Fruit fly (Drosophila melanogaster) whole organism, embryonic: Measurements from ENCODE around the gene AIMP2.

Source experiments
- ATbp ChIP-seq: fragments of 200-800 bp; sonication (Bioruptor generic); optimal IDR thresholded peaks from 2 replicates; lab custom pipeline; 2017; ENCODE audit warnings: missing biosample characterization, mild to moderate bottlenecking, missing genetic modification characterization, missing genetic modification reagents
- BEAF-32 ChIP-seq: fragments of 200-800 bp; sonication (Bioruptor generic); optimal IDR thresholded peaks from 3 replicates; lab custom pipeline; 2017; ENCODE audit warnings: missing biosample characterization, missing genetic modification characterization, mild to moderate bottlenecking, moderate library complexity, missing genetic modification reagents
- CG10147 ChIP-seq: fragments of 200-800 bp; sonication (Bioruptor generic); optimal IDR thresholded peaks from 2 replicates; lab custom pipeline; 2019; ENCODE audit warnings: missing biosample characterization, mild to moderate bottlenecking, missing genetic modification characterization, moderate library complexity
- CG14441 ChIP-seq: fragments of 200-800 bp; sonication (Bioruptor generic); IDR thresholded peaks from 2 replicates; pipeline ENCODE4 v1.3.6; 2022; ENCODE audit warnings: missing biosample characterization, missing genetic modification characterization
- CG1529 ChIP-seq: fragments of 200-800 bp; sonication (Bioruptor generic); optimal IDR thresholded peaks from 3 replicates; lab custom pipeline; 2018; ENCODE audit warnings: missing biosample characterization, missing genetic modification characterization
- CG15601 ChIP-seq: fragments of 200-800 bp; sonication (Bioruptor generic); optimal IDR thresholded peaks from 3 replicates; lab custom pipeline; 2019; ENCODE audit warnings: missing biosample characterization, mild to moderate bottlenecking, missing genetic modification characterization, moderate library complexity
- CG16813 ChIP-seq: fragments of 200-800 bp; sonication (Bioruptor generic); IDR thresholded peaks from 3 replicates; pipeline ENCODE4 v1.3.6; 2022; ENCODE audit warnings: missing biosample characterization, missing genetic modification characterization; ENCODE audit not compliant: partially characterized antibody
- CG17612 ChIP-seq: fragments of 200-800 bp; sonication (Bioruptor generic); IDR thresholded peaks from 2 replicates; pipeline ENCODE4 v1.3.6; 2022; ENCODE audit warnings: missing biosample characterization, missing genetic modification characterization
- CG2116 ChIP-seq: fragments of 200-800 bp; sonication (Bioruptor generic); optimal IDR thresholded peaks from 3 replicates; lab custom pipeline; 2018; ENCODE audit warnings: missing biosample characterization, mild to moderate bottlenecking, missing genetic modification characterization
- CG2120 ChIP-seq: fragments of 200-800 bp; sonication (Bioruptor generic); optimal IDR thresholded peaks from 3 replicates; lab custom pipeline; 2016; ENCODE audit warnings: missing biosample characterization, missing genetic modification characterization
- CG31441 ChIP-seq: fragments of 200-800 bp; sonication (Bioruptor generic); IDR thresholded peaks from 2 replicates; pipeline ENCODE4 v1.3.6; 2022; ENCODE audit warnings: missing biosample characterization, missing genetic modification characterization
- CG33213 ChIP-seq: fragments of 200-800 bp; sonication (Bioruptor generic); optimal IDR thresholded peaks from 3 replicates; lab custom pipeline; 2016; ENCODE audit warnings: missing biosample characterization, missing genetic modification characterization
- CG3407 ChIP-seq: fragments of 200-800 bp; sonication (Bioruptor generic); optimal IDR thresholded peaks from 2 replicates; lab custom pipeline; 2018; ENCODE audit warnings: missing biosample characterization, mild to moderate bottlenecking, missing genetic modification characterization
- CG7928 ChIP-seq: fragments of 200-800 bp; sonication (Bioruptor generic); optimal IDR thresholded peaks from 2 replicates; lab custom pipeline; 2017; ENCODE audit warnings: missing biosample characterization, mild to moderate bottlenecking, missing genetic modification characterization
- CG7963 ChIP-seq: fragments of 200-800 bp; sonication (Bioruptor generic); IDR thresholded peaks from 3 replicates; pipeline ENCODE4 v1.3.6; 2022; ENCODE audit warnings: missing biosample characterization, missing genetic modification characterization; ENCODE audit not compliant: partially characterized antibody
- CG8388 ChIP-seq: fragments of 200-800 bp; sonication (Bioruptor generic); optimal IDR thresholded peaks from 2 replicates; lab custom pipeline; 2019; ENCODE audit warnings: missing biosample characterization, mild to moderate bottlenecking, missing genetic modification characterization, moderate library complexity
- CG8944 ChIP-seq: fragments of 200-800 bp; sonication (Bioruptor generic); optimal IDR thresholded peaks from 3 replicates; lab custom pipeline; 2016; ENCODE audit warnings: missing biosample characterization, missing genetic modification characterization
- D ChIP-seq, 2 experiments: fragments of 200-800 bp in 1 of 2; fragments of >200 bp in 1 of 2; sonication (Bioruptor generic) in 1 of 2; optimal IDR thresholded peaks; 2 replicates in 1 of 2; 3 replicates in 1 of 2; lab custom pipeline; 2017; ENCODE audit warnings: mild to moderate bottlenecking in 1 of 2, missing biosample characterization in 1 of 2, missing genetic modification characterization in 1 of 2, missing genetic modification reagents in 1 of 2
- D19A ChIP-seq: fragments of 200-800 bp; optimal IDR thresholded peaks from 3 replicates; lab custom pipeline; 2019; ENCODE audit warnings: missing biosample characterization, mild to moderate bottlenecking, missing genetic modification characterization, moderate library complexity
- Dref ChIP-seq: fragments of 200-800 bp; sonication (Bioruptor generic); IDR thresholded peaks from 2 replicates; pipeline ENCODE4 v1.3.6; 2022; ENCODE audit warnings: missing biosample characterization, missing genetic modification characterization
- Ets65A ChIP-seq: fragments of 200-800 bp; sonication (Bioruptor generic); peaks from one replicate; lab custom pipeline; 2016; ENCODE audit warnings: missing biosample characterization, missing genetic modification characterization
- Jarid2 ChIP-seq: fragments of 200-800 bp; sonication (Bioruptor generic); optimal IDR thresholded peaks from 3 replicates; lab custom pipeline; 2017; ENCODE audit warnings: mild to moderate bottlenecking, missing biosample characterization, missing genetic modification reagents, missing genetic modification characterization
- Ssrp ChIP-seq: fragments of 200-800 bp; sonication (Bioruptor generic); optimal IDR thresholded peaks from 2 replicates; lab custom pipeline; 2018; ENCODE audit warnings: missing biosample characterization, mild to moderate bottlenecking, missing genetic modification characterization, moderate library complexity
- Xrp1 ChIP-seq: fragments of 200-800 bp; sonication (Bioruptor generic); IDR thresholded peaks from 2 replicates; pipeline ENCODE4 v1.3.6; 2022; ENCODE audit warnings: missing biosample characterization, missing genetic modification characterization
- ab ChIP-seq: fragments of 200-800 bp; sonication (Bioruptor generic); optimal IDR thresholded peaks from 2 replicates; lab custom pipeline; 2016; ENCODE audit warnings: missing biosample characterization, missing genetic modification characterization
- abd-A ChIP-seq: fragments of 200-800 bp; sonication (Bioruptor generic); optimal IDR thresholded peaks from 3 replicates; lab custom pipeline; 2019; ENCODE audit warnings: missing biosample characterization, mild to moderate bottlenecking, missing genetic modification characterization, moderate library complexity
- ap ChIP-seq: fragments of 200-800 bp; sonication (Bioruptor generic); IDR thresholded peaks from 2 replicates; pipeline ENCODE4 v1.3.6; 2022; ENCODE audit warnings: missing biosample characterization, missing genetic modification characterization
- btn ChIP-seq: fragments of 200-800 bp; sonication (Bioruptor generic); optimal IDR thresholded peaks from 2 replicates; lab custom pipeline; 2016; ENCODE audit warnings: missing biosample characterization, missing genetic modification characterization
- eyg ChIP-seq: fragments of 200-800 bp; sonication (Bioruptor generic); optimal IDR thresholded peaks from 3 replicates; lab custom pipeline; 2016; ENCODE audit warnings: missing biosample characterization, missing genetic modification characterization
- fd96Cb ChIP-seq: fragments of 200-800 bp; sonication (Bioruptor generic); optimal IDR thresholded peaks from 2 replicates; lab custom pipeline; 2018; ENCODE audit warnings: missing biosample characterization, mild to moderate bottlenecking, missing genetic modification characterization, moderate library complexity
- fu2 ChIP-seq: fragments of 200-800 bp; sonication (Bioruptor generic); optimal IDR thresholded peaks from 2 replicates; lab custom pipeline; 2016; ENCODE audit warnings: missing biosample characterization, missing genetic modification characterization
- insv ChIP-seq, 2 experiments: fragments of 200-800 bp; sonication (Bioruptor generic); optimal IDR thresholded peaks; 3 replicates each; lab custom pipeline; 2016 to 2018; ENCODE audit warnings: missing biosample characterization in 2 of 2, missing genetic modification characterization in 2 of 2
- ken ChIP-seq: fragments of 200-800 bp; sonication (Bioruptor generic); IDR thresholded peaks from 3 replicates; pipeline ENCODE4 v1.3.6; 2022; ENCODE audit warnings: missing biosample characterization, missing genetic modification characterization
- oc ChIP-seq: fragments of 200-800 bp; sonication (Bioruptor generic); optimal IDR thresholded peaks from 2 replicates; lab custom pipeline; 2018; ENCODE audit warnings: missing biosample characterization, mild to moderate bottlenecking, missing genetic modification characterization, moderate library complexity
- pb ChIP-seq: fragments of 200-800 bp; sonication (Bioruptor generic); optimal IDR thresholded peaks from 3 replicates; lab custom pipeline; 2016; ENCODE audit warnings: missing biosample characterization, missing genetic modification characterization
- pita ChIP-seq: fragments of 200-800 bp; sonication (Bioruptor generic); optimal IDR thresholded peaks from 2 replicates; lab custom pipeline; 2017; ENCODE audit warnings: missing biosample characterization, mild to moderate bottlenecking, missing genetic modification characterization
- scrt ChIP-seq: fragments of 200-800 bp; sonication (Bioruptor generic); optimal IDR thresholded peaks from 2 replicates; lab custom pipeline; 2018; ENCODE audit warnings: missing biosample characterization, mild to moderate bottlenecking, missing genetic modification characterization, moderate library complexity
- shn ChIP-seq: fragments of 200-800 bp; sonication (Bioruptor generic); optimal IDR thresholded peaks from 3 replicates; lab custom pipeline; 2016; ENCODE audit warnings: missing biosample characterization, missing genetic modification characterization
- so ChIP-seq: fragments of 200-800 bp; sonication (Bioruptor generic); IDR thresholded peaks from 3 replicates; pipeline ENCODE4 v1.3.6; 2022; ENCODE audit warnings: missing biosample characterization, missing genetic modification characterization
- sqz ChIP-seq: fragments of 200-800 bp; sonication (Bioruptor generic); optimal IDR thresholded peaks from 3 replicates; lab custom pipeline; 2018; ENCODE audit warnings: missing biosample characterization, mild to moderate bottlenecking, missing genetic modification characterization
- tio ChIP-seq: fragments of 200-800 bp; sonication (Bioruptor generic); optimal IDR thresholded peaks from 2 replicates; lab custom pipeline; 2017; ENCODE audit warnings: missing biosample characterization, missing genetic modification characterization, inconsistent platforms
- tx ChIP-seq: fragments of 200-800 bp; sonication (Bioruptor generic); optimal IDR thresholded peaks from 2 replicates; lab custom pipeline; 2016; ENCODE audit warnings: missing biosample characterization, missing genetic modification characterization
- unpg ChIP-seq: fragments of 200-800 bp; sonication (Bioruptor generic); optimal IDR thresholded peaks from 3 replicates; lab custom pipeline; 2018; ENCODE audit warnings: missing biosample characterization, mild to moderate bottlenecking, missing genetic modification characterization, moderate library complexity
- vfl ChIP-seq: fragments of 200-800 bp; sonication (Bioruptor generic); optimal IDR thresholded peaks from 2 replicates; lab custom pipeline; 2016; ENCODE audit warnings: missing biosample characterization, missing genetic modification characterization
- vvl ChIP-seq: fragments of 200-800 bp; sonication (Bioruptor generic); IDR thresholded peaks from 2 replicates; pipeline ENCODE4 v1.3.6; 2022; ENCODE audit warnings: missing biosample characterization, missing genetic modification characterization
- zen2 ChIP-seq: fragments of 200-800 bp; sonication (Bioruptor generic); IDR thresholded peaks from 3 replicates; pipeline ENCODE4 v1.3.6; 2022; ENCODE audit warnings: missing biosample characterization, missing genetic modification characterization; ENCODE audit not compliant: partially characterized antibody
- zf30C ChIP-seq: fragments of 200-800 bp; sonication (Bioruptor generic); optimal IDR thresholded peaks from 3 replicates; lab custom pipeline; 2018; ENCODE audit warnings: missing biosample characterization, mild to moderate bottlenecking, missing genetic modification characterization

The AIMP2 gene

dm6 chr3L:15534274-15535227 is 48.9 kb upstream of the AIMP2 start (continued):
- TF ChIP-seq CG10147 (GFP tag; lab: Kevin White, UChicago) (peak; percentile 39), Ssrp (tag; lab: Kevin White, UChicago) (peak; percentile 65), shn (peak; percentile 48), unpg (GFP tag; lab: Kevin White, UChicago) (peak; percentile 34), CG17612 (no peak), eyg (GFP tag; lab: Kevin White, UChicago) (no peak), CG3407 (GFP tag; lab: Kevin White, UChicago) (peak; percentile 38), zf30C (GFP tag; lab: Kevin White, UChicago) (no peak), abd-A (tag; lab: Kevin White, UChicago) (peak; percentile 28), BEAF-32 (GFP tag; lab: Kevin White, UChicago) (no peak), pb (GFP tag; lab: Kevin White, UChicago) (no peak), CG7963 (GFP tag; lab: Robert Waterston, UW) (no peak), tx (GFP tag; lab: Kevin White, UChicago) (peak; percentile 9), Ets65A (GFP tag; lab: Kevin White, UChicago) (peak; percentile 93), tio (GFP tag; lab: Kevin White, UChicago) (peak; percentile 82), vfl (GFP tag; lab: Kevin White, UChicago) (peak; percentile 23), ap (GFP tag; lab: Robert Waterston, UW) (0 out of 2 replicates have a peak, but pooled peaks have one; percentile 7), scrt (GFP tag; lab: Kevin White, UChicago) (peak; percentile 50), D19A (tag; lab: Kevin White, UChicago) (peak; percentile 39), vvl (GFP tag; lab: Robert Waterston, UW) (peak; percentile 11; the same call in 1 of the 2 replicates), CG16813 (GFP tag; lab: Robert Waterston, UW) (no peak), oc (tag; lab: Kevin White, UChicago) (no peak), Dref (no peak), btn (GFP tag; lab: Kevin White, UChicago) (peak; percentile 38), insv (GFP tag; optimal IDR thresholded peaks at IDR 0.05; lab: Kevin White, UChicago) (no peak), ken (GFP tag; lab: Robert Waterston, UW) (0 out of 3 replicates have a peak, but pooled peaks have one; percentile 38), CG31441 (GFP tag; lab: Robert Waterston, UW) (peak; percentile 59; the same call in 1 of the 2 replicates), fu2 (peak; percentile 16), so (no peak), Xrp1 (GFP tag; lab: Robert Waterston, UW) (peak; percentile 14; the same call in 1 of the 2 replicates), pita (GFP tag; lab: Kevin White, UChicago) (no peak), CG2116 (GFP tag; lab: Kevin White, UChicago) (no peak), CG15601 (tag; lab: Kevin White, UChicago) (peak; percentile 42), CG14441 (GFP tag; lab: Robert Waterston, UW) (peak; percentile 61; the same call in 1 of the 2 replicates), CG1529 (GFP tag; lab: Kevin White, UChicago) (peak; percentile 62), ATbp (GFP tag; lab: Kevin White, UChicago) (peak; percentile 52), ab (GFP tag; lab: Kevin White, UChicago) (no peak), CG33213 (GFP tag; lab: Kevin White, UChicago) (no peak), CG2120 (GFP tag; lab: Kevin White, UChicago) (peak; percentile 76), fd96Cb (peak; percentile 57), D (optimal IDR thresholded peaks at IDR 0.05; lab: Kevin White, UChicago) (no peak), D (GFP tag; optimal IDR thresholded peaks at IDR 0.05; lab: Kevin White, UChicago) (peak; percentile 43), sqz (peak; percentile 69), Jarid2 (GFP tag; lab: Kevin White, UChicago) (no peak), zen2 (GFP tag; lab: Robert Waterston, UW) (no peak), CG8944 (peak; percentile 59), CG8388 (GFP tag; lab: Kevin White, UChicago) (peak; percentile 49), CG7928 (GFP tag; lab: Kevin White, UChicago) (no peak)
